Worm (Caenorhabditis elegans): ENCODE results near the gene T09A5.14.
A peak's percentile ranks its signal among the peaks of the same experiment; 100 is the strongest.

Gene T09A5.14

ce11 chrII:7815406-7815805 is 16.7 kb upstream of the T09A5.14 start:
- TF ChIP-seq ztf-25 (GFP tag; IDR thresholded peaks at IDR 0.05) (0 out of 2 replicates have a peak, but pooled peaks have one; percentile 16), ztf-3 (GFP tag; optimal IDR thresholded peaks at IDR 0.05) (no peak)

ce11 chrII:7816163-7816776 is 15.9 kb upstream of the T09A5.14 start, which contains the start of gene cki-2:
cki-2 (plus strand) TSS chrII:7816499.
- TF ChIP-seq hmg-1.2 (GFP tag; IDR thresholded peaks at IDR 0.05) (peak; percentile 36; the same call in 1 of the 2 replicates), hlh-12 (tag; optimal IDR thresholded peaks at IDR 0.05) (no peak), B0336.3 (GFP tag; IDR thresholded peaks at IDR 0.05) (0 out of 2 replicates have a peak, but pooled peaks have one; percentile 21), lin-54 (GFP tag; optimal IDR thresholded peaks at IDR 0.05) (peak; percentile 32), dox-1 (GFP tag; IDR thresholded peaks at IDR 0.05) (peak; percentile 50; the same call in 1 of the 2 replicates), madf-8 (GFP tag; conservative IDR thresholded peaks at IDR 0.05) (peak; percentile 69), dpl-1 (GFP tag; optimal IDR thresholded peaks at IDR 0.05) (peak; percentile 57), D2030.7 (GFP tag; IDR thresholded peaks at IDR 0.05) (peak; percentile 37; the same call in 1 of the 2 replicates), bed-2 (GFP tag; IDR thresholded peaks at IDR 0.05) (no peak), nfya-2 (GFP tag; IDR thresholded peaks at IDR 0.05) (no peak), xnd-1 (tag; optimal IDR thresholded peaks at IDR 0.05) (peak; percentile 63), ztf-3 (GFP tag; optimal IDR thresholded peaks at IDR 0.05) (no peak), attf-5 (GFP tag; optimal IDR thresholded peaks at IDR 0.05) (peak; percentile 1), efl-1 (GFP tag; optimal IDR thresholded peaks at IDR 0.05) (peak; percentile 87), ceh-91 (GFP tag; IDR thresholded peaks at IDR 0.05) (peak; percentile 42; the same call in 1 of the 2 replicates), atf-7 (tag; optimal IDR thresholded peaks at IDR 0.05) (no peak), madf-6 (GFP tag; IDR thresholded peaks at IDR 0.05) (peak; percentile 90), nhr-80 (tag; optimal IDR thresholded peaks at IDR 0.05) (peak; percentile 75), F33H1.4 (GFP tag; IDR thresholded peaks at IDR 0.05) (peak; percentile 33), unc-62 (GFP tag; optimal IDR thresholded peaks at IDR 0.05) (no peak), lsl-1 (GFP tag; optimal IDR thresholded peaks at IDR 0.05) (peak; percentile 48)

ce11 chrII:7817580-7817979 is 14.6 kb upstream of the T09A5.14 start:
- TF ChIP-seq F49E8.2 (tag; optimal IDR thresholded peaks at IDR 0.05; ENCODE audit: insufficient read depth) = no peak
- TF ChIP-seq hsf-1 (GFP tag; IDR thresholded peaks at IDR 0.05) = 0 out of 2 replicates have a peak, but pooled peaks have one; percentile 7

- TF ChIP-seq bed-1 (GFP tag; IDR thresholded peaks at IDR 0.05) (no peak), nhr-120 (GFP tag; IDR thresholded peaks at IDR 0.05) (no peak), F39B2.1 (GFP tag; IDR thresholded peaks at IDR 0.05) (no peak), dpff-1 (tag; optimal IDR thresholded peaks at IDR 0.05) (no peak), him-1 (tag; optimal IDR thresholded peaks at IDR 0.05) (no peak), sdz-38 (tag; optimal IDR thresholded peaks at IDR 0.05) (no peak), cebp-2 (GFP tag; IDR thresholded peaks at IDR 0.05) (no peak), snpc-1.1 (tag; optimal IDR thresholded peaks at IDR 0.05; ENCODE audit: insufficient read depth) (no peak), egl-44 (GFP tag; IDR thresholded peaks at IDR 0.05) (no peak), lag-1 (GFP tag; IDR thresholded peaks at IDR 0.05) (no peak), gei-17 (GFP tag; optimal IDR thresholded peaks at IDR 0.05) (no peak)
Observed at ce11 chrII:7819359-7819758, 12.8 kb upstream of the T09A5.14 start.

Measured in whole organism, young adult.